Fruit fly (Drosophila melanogaster): ENCODE measurements around the gene NijA.

Gene NijA

DNA sequence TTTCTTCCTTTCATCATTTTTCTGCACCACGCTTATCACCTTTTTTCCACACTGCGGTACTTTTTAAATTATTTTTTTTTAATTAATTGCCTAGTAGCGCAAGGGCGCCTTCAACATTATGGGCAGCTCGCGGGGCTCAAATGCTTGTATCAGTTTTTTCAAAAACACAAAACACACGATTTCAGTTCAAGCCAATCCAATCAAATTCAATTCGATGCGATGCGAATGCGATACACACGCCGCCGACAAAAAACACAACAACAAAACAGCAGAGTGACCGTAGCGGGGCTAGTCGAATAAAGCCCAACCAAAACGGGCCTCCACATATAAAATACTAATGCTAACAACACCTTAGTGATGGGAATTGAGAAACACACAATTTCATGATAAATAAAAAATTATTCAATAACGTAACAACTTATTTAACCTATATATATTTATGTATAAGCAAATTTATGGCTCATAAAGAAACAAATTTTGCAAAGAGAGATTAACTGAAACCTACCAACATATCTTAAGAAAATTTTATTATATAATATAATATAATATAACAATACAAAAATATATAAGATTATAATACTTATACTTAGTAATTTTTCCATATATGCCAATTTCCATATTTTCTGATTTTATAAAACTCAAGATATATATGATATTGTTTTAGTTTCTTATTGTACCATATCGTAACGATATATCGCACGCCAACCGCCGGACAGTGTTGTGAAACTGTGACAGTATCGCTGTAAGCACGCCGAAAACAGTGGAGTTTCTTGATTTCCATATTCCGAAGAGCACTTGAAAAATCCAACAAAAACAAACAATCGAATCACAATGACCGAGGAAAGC, 35.7 kb downstream of the NijA start, which contains the start of the genes CG32066 and CG8003 (continued):
- TF ChIP-seq CG10669 (GFP tag; optimal IDR thresholded peaks at IDR 0.05) (peak; percentile 27), CG9139 (GFP tag; optimal IDR thresholded peaks at IDR 0.05) (peak; percentile 42), CG11902 (GFP tag; optimal IDR thresholded peaks at IDR 0.05) (no peak), Ets96B (tag; optimal IDR thresholded peaks at IDR 0.05) (no peak), esn (GFP tag; optimal IDR thresholded peaks at IDR 0.05) (peak; percentile 32), CG7368 (GFP tag; optimal IDR thresholded peaks at IDR 0.05) (no peak), CG15336 (GFP tag; IDR thresholded peaks at IDR 0.05) (peak; percentile 24; the same call in 1 of the 2 replicates), CG6854 (GFP tag; optimal IDR thresholded peaks at IDR 0.05) (peak; percentile 78), CG32006 (GFP tag; optimal IDR thresholded peaks at IDR 0.05) (peak; percentile 35), CG8632 (GFP tag; optimal IDR thresholded peaks at IDR 0.05) (peak; percentile 0), eg (GFP tag; IDR thresholded peaks at IDR 0.05) (peak; percentile 49; the same call in 2 of the 3 replicates), CG8319 (GFP tag; optimal IDR thresholded peaks at IDR 0.05) (no peak), pdm3 (GFP tag; optimal IDR thresholded peaks at IDR 0.05) (no peak), Eip93F (GFP tag; optimal IDR thresholded peaks at IDR 0.05) (peak; percentile 79), CG34406 (GFP tag; optimal IDR thresholded peaks at IDR 0.05) (no peak), spab (GFP tag; optimal IDR thresholded peaks at IDR 0.05) (no peak), CG6792 (GFP tag; optimal IDR thresholded peaks at IDR 0.05) (peak; percentile 1), ss (GFP tag; optimal IDR thresholded peaks at IDR 0.05) (peak; percentile 5 to 44), Met (GFP tag; optimal IDR thresholded peaks at IDR 0.05) (peak; percentile 7), Eip78C (GFP tag) (peak; percentile 78), acj6 (GFP tag; optimal IDR thresholded peaks at IDR 0.05) (no peak), net (GFP tag; optimal IDR thresholded peaks at IDR 0.05) (peak; percentile 29), CG4318 (GFP tag; optimal IDR thresholded peaks at IDR 0.05) (no peak), CG31627 (GFP tag; optimal IDR thresholded peaks at IDR 0.05) (no peak)

DNA sequence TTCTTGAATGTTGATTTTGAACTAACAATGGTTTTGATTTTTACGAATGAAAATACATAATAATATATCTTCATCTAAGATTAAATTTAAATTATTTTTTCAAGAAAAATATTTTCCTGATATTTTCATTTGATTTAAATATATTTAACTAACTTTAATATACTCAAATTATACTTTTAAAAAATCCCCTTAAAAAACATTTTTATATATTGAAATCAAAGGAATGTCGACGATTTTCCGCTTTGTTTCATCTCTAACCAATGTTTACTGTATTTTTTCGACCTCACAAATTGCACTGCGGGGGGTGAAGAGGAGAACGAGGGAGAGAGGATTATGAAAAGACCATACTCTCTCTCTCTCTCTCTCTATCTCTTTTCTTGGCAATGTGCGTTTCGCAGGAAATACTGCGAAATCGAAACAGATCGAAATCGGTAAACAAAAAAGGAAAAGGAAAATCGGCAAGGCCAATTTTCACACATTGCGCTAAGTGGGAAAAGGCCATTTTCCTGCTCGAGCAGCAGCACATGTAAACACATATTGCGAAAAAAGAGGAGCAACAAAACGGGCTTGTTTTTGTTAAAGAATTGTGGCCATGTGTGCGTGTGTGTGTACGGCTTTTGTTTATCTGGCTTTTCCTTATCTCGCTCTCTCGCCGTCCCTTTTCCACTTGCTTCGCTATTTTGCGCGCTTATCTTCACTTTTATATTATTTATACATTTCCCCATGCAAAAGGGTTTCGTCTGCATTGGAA, 36.5 kb downstream of the NijA start:
- peak; percentile 36 for TF ChIP-seq Eip78C (GFP tag)
- TF ChIP-seq CG15336 (GFP tag; IDR thresholded peaks at IDR 0.05), result no peak
- peak; percentile 51 for TF ChIP-seq fkh (GFP tag; optimal IDR thresholded peaks at IDR 0.05)
- TF ChIP-seq Sox102F (GFP tag; optimal IDR thresholded peaks at IDR 0.05), result no peak
- TF ChIP-seq CG8632 (GFP tag; optimal IDR thresholded peaks at IDR 0.05), result peak; percentile 2
- TF ChIP-seq CG10669 (GFP tag; optimal IDR thresholded peaks at IDR 0.05), result no peak
- TF ChIP-seq CG16779 (tag; optimal IDR thresholded peaks at IDR 0.05), result peak; percentile 29
- TF ChIP-seq svp (GFP tag), result peak; percentile 64
- TF ChIP-seq salr (GFP tag; optimal IDR thresholded peaks at IDR 0.05), result no peak

DNA sequence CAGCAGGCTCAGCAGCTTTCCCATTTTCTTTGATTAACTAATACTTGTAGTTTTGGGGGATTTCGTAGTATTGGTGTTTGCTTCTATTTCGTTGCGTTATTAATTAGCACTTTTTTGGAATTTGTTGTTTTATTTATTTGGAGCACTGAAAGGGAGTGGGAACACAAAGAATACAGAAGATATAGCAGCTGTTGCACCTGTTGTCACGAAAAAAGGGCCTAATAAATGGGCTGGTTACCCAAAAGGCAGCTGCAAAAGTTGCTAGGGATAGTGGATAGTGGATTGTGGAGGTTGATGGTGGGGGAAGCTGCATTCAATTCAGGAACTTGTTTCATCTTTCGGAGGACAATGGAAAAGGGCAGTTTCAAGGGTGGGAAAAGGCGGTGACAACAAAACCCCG, 37.2 kb downstream of the NijA start:
- TF ChIP-seq Hr4 (GFP tag; optimal IDR thresholded peaks at IDR 0.05), result no peak
- TF ChIP-seq CG1621 (tag; optimal IDR thresholded peaks at IDR 0.05), result no peak
- no peak for TF ChIP-seq CG34406 (GFP tag; optimal IDR thresholded peaks at IDR 0.05)
- TF ChIP-seq net (GFP tag; optimal IDR thresholded peaks at IDR 0.05), result no peak
- TF ChIP-seq CG6276 (GFP tag; optimal IDR thresholded peaks at IDR 0.05), result no peak
- TF ChIP-seq topi (GFP tag; optimal IDR thresholded peaks at IDR 0.05), result no peak
- TF ChIP-seq dac (GFP tag; optimal IDR thresholded peaks at IDR 0.05), result no peak
- TF ChIP-seq Eip75B (GFP tag; optimal IDR thresholded peaks at IDR 0.05), result no peak
- no peak for TF ChIP-seq pdm3 (GFP tag; optimal IDR thresholded peaks at IDR 0.05)
- TF ChIP-seq CG11294 (GFP tag; IDR thresholded peaks at IDR 0.05), result no peak
- TF ChIP-seq Sox14 (GFP tag; optimal IDR thresholded peaks at IDR 0.05), result no peak
- no peak for TF ChIP-seq acj6 (GFP tag; optimal IDR thresholded peaks at IDR 0.05)
- no peak for TF ChIP-seq esn (GFP tag; optimal IDR thresholded peaks at IDR 0.05)
- TF ChIP-seq CG11902 (GFP tag; optimal IDR thresholded peaks at IDR 0.05), result no peak
- no peak for TF ChIP-seq Met (GFP tag; optimal IDR thresholded peaks at IDR 0.05)
- TF ChIP-seq eg (GFP tag; IDR thresholded peaks at IDR 0.05), result no peak
- TF ChIP-seq Hr39 (GFP tag; optimal IDR thresholded peaks at IDR 0.05), result no peak
- TF ChIP-seq lz (GFP tag; optimal IDR thresholded peaks at IDR 0.05), result no peak
